Fruit fly (Drosophila melanogaster) whole organism, embryonic: Measurements from ENCODE around the gene CG32188.
A peak's percentile ranks its signal among the peaks of the same experiment; 100 is the strongest.

Source experiments
- CG15479 ChIP-seq: fragments of 200-800 bp; sonication (Bioruptor generic); optimal IDR thresholded peaks from 3 replicates; lab custom pipeline; 2019; ENCODE audit warnings: missing biosample characterization, mild to moderate bottlenecking, missing genetic modification characterization, moderate library complexity
- CG4820 ChIP-seq: fragments of 200-800 bp; sonication (Bioruptor generic); optimal IDR thresholded peaks from 3 replicates; lab custom pipeline; 2016; ENCODE audit warnings: missing biosample characterization, missing genetic modification characterization
- hbn ChIP-seq: fragments of 200-800 bp; sonication (Bioruptor generic); IDR thresholded peaks from 2 replicates; pipeline ENCODE4 v1.3.6; 2022; ENCODE audit warnings: missing biosample characterization, missing genetic modification characterization; ENCODE audit not compliant: partially characterized antibody
- nau ChIP-seq: fragments of 200-800 bp; sonication (Bioruptor generic); optimal IDR thresholded peaks from 3 replicates; lab custom pipeline; 2017; ENCODE audit warnings: missing biosample characterization, mild to moderate bottlenecking, missing genetic modification characterization, missing genetic modification reagents
- org-1 ChIP-seq: fragments of 200-800 bp; sonication (Bioruptor generic); optimal IDR thresholded peaks from 2 replicates; lab custom pipeline; 2017; ENCODE audit warnings: missing biosample characterization, missing genetic modification characterization
- pan ChIP-seq, 4 experiments: fragments of >200 bp in 3 of 4; fragments of 200-800 bp in 1 of 4; sonication (Bioruptor generic) in 1 of 4; optimal IDR thresholded peaks in 3 of 4; IDR thresholded peaks in 1 of 4; 2 replicates each; pipeline versions ENCODE4 v1.3.6 to Lab custom; 2017 to 2022; ENCODE audit warnings: missing biosample characterization in 2 of 4, missing genetic modification characterization in 2 of 4, mixed read lengths in 1 of 4
- repo ChIP-seq: fragments of 200-800 bp; sonication (Bioruptor generic); optimal IDR thresholded peaks from 2 replicates; lab custom pipeline; 2016; ENCODE audit warnings: missing biosample characterization, missing genetic modification characterization
- tna ChIP-seq: fragments of 200-800 bp; sonication (Bioruptor generic); IDR thresholded peaks from 2 replicates; pipeline ENCODE4 v1.3.6; 2022; ENCODE audit warnings: missing biosample characterization, missing genetic modification characterization; ENCODE audit not compliant: partially characterized antibody
- usp ChIP-seq: fragments of >200 bp; optimal IDR thresholded peaks from 2 replicates; lab custom pipeline; 2017; ENCODE audit warnings: missing biosample characterization, missing genetic modification characterization

- no peak for TF ChIP-seq org-1
- TF ChIP-seq nau (GFP tag; lab: Kevin White, UChicago), result no peak
- TF ChIP-seq CG4820 (GFP tag; lab: Kevin White, UChicago), result no peak
- no peak for TF ChIP-seq usp (GFP tag; lab: Kevin White, UChicago)
- no peak for TF ChIP-seq hbn (GFP tag; lab: Robert Waterston, UW)
- TF ChIP-seq CG15479 (GFP tag; lab: Kevin White, UChicago), result no peak
- no peak for TF ChIP-seq repo (GFP tag; lab: Kevin White, UChicago)
- no peak for TF ChIP-seq pan (optimal IDR thresholded peaks at IDR 0.05; lab: Kevin White, UChicago)
- TF ChIP-seq pan (GFP tag; optimal IDR thresholded peaks at IDR 0.05 in 1 of 2, IDR thresholded peaks at IDR 0.05 in 1 of 2), result peak in 1 of 2 experiments; percentile 45
- no peak for TF ChIP-seq tna (GFP tag; lab: Robert Waterston, UW)
Observed at dm6 chr3L:17842892-17843703, 9.7 kb upstream of the CG32188 start, which contains the start of gene CG5567.
